Worm (Caenorhabditis elegans) whole organism, L1 larva: ENCODE data around the gene mut-7.
A peak's percentile ranks its signal among the peaks of the same experiment; 100 is the strongest.

Source experiments
- C04F5.9 ChIP-seq: sonication (generic microtip); optimal IDR thresholded peaks from 2 replicates; lab custom pipeline; 2016; ENCODE audit warnings: missing genetic modification characterization, missing compliant biosample characterization
- C34B4.2 ChIP-seq: sonication (generic microtip); optimal IDR thresholded peaks from 2 replicates; lab custom pipeline; 2017; ENCODE audit warnings: mild to moderate bottlenecking, missing genetic modification characterization, missing compliant biosample characterization
- F16B12.6 ChIP-seq: fragments of 150-350 bp; optimal IDR thresholded peaks from 2 replicates; lab custom pipeline; 2014; ENCODE audit warnings: missing biosample characterization, missing genetic modification characterization
- Y116A8C.19 ChIP-seq: sonication (generic microtip); optimal IDR thresholded peaks from 2 replicates; lab custom pipeline; 2016; ENCODE audit warnings: missing compliant biosample characterization, missing genetic modification characterization, borderline replicate concordance
- aha-1 ChIP-seq: fragments of 150-350 bp; optimal IDR thresholded peaks from 2 replicates; lab custom pipeline; 2014; ENCODE audit warnings: missing biosample characterization, missing genetic modification characterization
- alr-1 ChIP-seq: fragments of 200-800 bp; sonication (Bioruptor generic); optimal IDR thresholded peaks from 2 replicates; lab custom pipeline; 2018; ENCODE audit warnings: borderline replicate concordance, mild to moderate bottlenecking, missing genetic modification characterization, missing compliant biosample characterization
- aly-2 ChIP-seq: fragments of 150-350 bp; optimal IDR thresholded peaks from 2 replicates; lab custom pipeline; 2014; ENCODE audit warnings: missing biosample characterization, missing genetic modification characterization
- ama-1 ChIP-seq: fragments of 150-350 bp; optimal IDR thresholded peaks from 2 replicates; lab custom pipeline; 2014
- blmp-1 ChIP-seq: fragments of 150-350 bp; optimal IDR thresholded peaks from 2 replicates; lab custom pipeline; 2014; ENCODE audit warnings: missing biosample characterization, missing genetic modification characterization
- ceh-90 ChIP-seq: sonication (generic microtip); optimal IDR thresholded peaks from 2 replicates; lab custom pipeline; 2016; ENCODE audit warnings: missing genetic modification characterization, missing compliant biosample characterization
- ces-1 ChIP-seq: fragments of 150-350 bp; optimal IDR thresholded peaks from 2 replicates; lab custom pipeline; 2014; ENCODE audit warnings: missing biosample characterization, missing genetic modification reagents, missing genetic modification characterization
- dpl-1 ChIP-seq, 3 experiments: fragments of 150-350 bp in 2 of 3; sonication (generic microtip) in 1 of 3; optimal IDR thresholded peaks; 2 replicates each; lab custom pipeline; 2014 to 2017; ENCODE audit warnings: missing biosample characterization in 3 of 3, missing genetic modification characterization in 3 of 3, missing genetic modification reagents in 3 of 3
- efl-3 ChIP-seq: fragments of 200-800 bp; sonication (Bioruptor generic); optimal IDR thresholded peaks from 2 replicates; lab custom pipeline; 2018; ENCODE audit warnings: mild to moderate bottlenecking, missing genetic modification characterization, missing compliant biosample characterization
- egl-13 ChIP-seq: sonication (generic microtip); optimal IDR thresholded peaks from 2 replicates; lab custom pipeline; 2016; ENCODE audit warnings: missing genotype, missing genetic modification reagents, missing genetic modification characterization, missing compliant biosample characterization
- egl-27 ChIP-seq, 2 experiments: fragments of 150-350 bp in 1 of 2; sonication (generic microtip); optimal IDR thresholded peaks; 3 replicates each; lab custom pipeline; 2017 to 2018; ENCODE audit warnings: missing biosample characterization in 2 of 2, missing genetic modification characterization in 2 of 2, missing genetic modification reagents in 2 of 2
- ets-5 ChIP-seq: fragments of 200-800 bp; sonication (Bioruptor generic); IDR thresholded peaks from 2 replicates; pipeline ENCODE4 v1.3.6; 2022; ENCODE audit warnings: missing genetic modification characterization, missing compliant biosample characterization
- fkh-10 ChIP-seq: sonication (generic microtip); optimal IDR thresholded peaks from 2 replicates; lab custom pipeline; 2017; ENCODE audit warnings: missing biosample characterization, missing genetic modification reagents, missing genetic modification characterization
- fkh-4 ChIP-seq: sonication (generic microtip); optimal IDR thresholded peaks from 2 replicates; lab custom pipeline; 2016; ENCODE audit warnings: missing compliant biosample characterization, missing genetic modification characterization, borderline replicate concordance
- fkh-8 ChIP-seq: sonication (generic microtip); optimal IDR thresholded peaks from 2 replicates; lab custom pipeline; 2016; ENCODE audit warnings: mild to moderate bottlenecking, missing genetic modification characterization, missing compliant biosample characterization
- grh-1 ChIP-seq: fragments of 200-800 bp; sonication (Bioruptor generic); IDR thresholded peaks from 2 replicates; pipeline ENCODE4 v1.3.6; 2022; ENCODE audit warnings: missing genetic modification reagents, missing genetic modification characterization, missing compliant biosample characterization
- hpl-2 ChIP-seq: fragments of 150-350 bp; optimal IDR thresholded peaks from 2 replicates; lab custom pipeline; 2014; ENCODE audit warnings: missing biosample characterization, missing genetic modification reagents, missing genetic modification characterization
- irx-1 ChIP-seq: sonication (generic microtip); optimal IDR thresholded peaks from 2 replicates; lab custom pipeline; 2016; ENCODE audit warnings: missing genetic modification characterization, missing compliant biosample characterization
- jun-1 ChIP-seq: fragments of 150-350 bp; optimal IDR thresholded peaks from 2 replicates; lab custom pipeline; 2014; ENCODE audit warnings: missing biosample characterization, missing genetic modification reagents, missing genetic modification characterization
- lin-13 ChIP-seq: fragments of 150-350 bp; optimal IDR thresholded peaks from 2 replicates; lab custom pipeline; 2014; ENCODE audit warnings: missing biosample characterization, missing genetic modification reagents, missing genetic modification characterization
- lin-14 ChIP-seq: fragments of 200-800 bp; sonication (Bioruptor generic); optimal IDR thresholded peaks from 2 replicates; lab custom pipeline; 2018; ENCODE audit warnings: mild to moderate bottlenecking, missing genetic modification characterization, moderate library complexity, missing compliant biosample characterization
- lin-35 ChIP-seq, 2 experiments: fragments of 150-350 bp; optimal IDR thresholded peaks; 2 replicates each; lab custom pipeline; 2014; ENCODE audit warnings: missing biosample characterization in 2 of 2, missing genetic modification characterization in 2 of 2, missing genetic modification reagents in 2 of 2
- lin-39 ChIP-seq: fragments of 150-350 bp; optimal IDR thresholded peaks from 2 replicates; lab custom pipeline; 2014; ENCODE audit warnings: missing biosample characterization, missing genetic modification reagents, missing genetic modification characterization
- lir-3 ChIP-seq: sonication (generic microtip); optimal IDR thresholded peaks from 2 replicates; lab custom pipeline; 2016; ENCODE audit warnings: mild to moderate bottlenecking, missing genetic modification characterization, moderate library complexity, missing compliant biosample characterization; ENCODE audit not compliant: poor library complexity
- mdl-1 ChIP-seq, 2 experiments: fragments of 150-350 bp; optimal IDR thresholded peaks; 2 replicates each; lab custom pipeline; 2014 to 2017; ENCODE audit warnings: missing biosample characterization in 2 of 2, missing genetic modification characterization in 2 of 2, inconsistent platforms in 1 of 2
- mef-2 ChIP-seq: fragments of 150-350 bp; optimal IDR thresholded peaks from 2 replicates; lab custom pipeline; 2014; ENCODE audit warnings: missing biosample characterization, missing genetic modification characterization
- mep-1 ChIP-seq: fragments of 150-350 bp; optimal IDR thresholded peaks from 2 replicates; lab custom pipeline; 2014; ENCODE audit warnings: missing biosample characterization, missing genetic modification characterization
- nhr-11 ChIP-seq: fragments of 150-350 bp; optimal IDR thresholded peaks from 2 replicates; lab custom pipeline; 2014; ENCODE audit warnings: missing biosample characterization, missing genetic modification characterization
- nhr-12 ChIP-seq: sonication (generic microtip); optimal IDR thresholded peaks from 2 replicates; lab custom pipeline; 2017; ENCODE audit warnings: missing biosample characterization, missing genetic modification characterization
- nhr-19 ChIP-seq: fragments of 200-800 bp; sonication (Bioruptor generic); conservative IDR thresholded peaks from 2 replicates; pipeline ENCODE4 v1.3.6; 2022; ENCODE audit warnings: missing genetic modification characterization, missing compliant biosample characterization
- nhr-20 ChIP-seq: sonication (generic microtip); optimal IDR thresholded peaks from 2 replicates; lab custom pipeline; 2016; ENCODE audit warnings: mild to moderate bottlenecking, missing genetic modification characterization, missing compliant biosample characterization
- nhr-28 ChIP-seq: fragments of 150-350 bp; optimal IDR thresholded peaks from 2 replicates; lab custom pipeline; 2014; ENCODE audit warnings: missing biosample characterization, missing genetic modification characterization
- nhr-77 ChIP-seq: fragments of 150-350 bp; optimal IDR thresholded peaks from 2 replicates; lab custom pipeline; 2014; ENCODE audit warnings: missing biosample characterization, missing genetic modification characterization
- nhr-84 ChIP-seq: sonication (generic microtip); optimal IDR thresholded peaks from 2 replicates; lab custom pipeline; 2017; ENCODE audit warnings: missing biosample characterization, missing genetic modification characterization
- nhr-90 ChIP-seq: sonication (generic microtip); optimal IDR thresholded peaks from 2 replicates; lab custom pipeline; 2016; ENCODE audit warnings: mild to moderate bottlenecking, missing genetic modification characterization, missing compliant biosample characterization; ENCODE audit not compliant: poor library complexity
- pag-3 ChIP-seq: sonication (generic microtip); optimal IDR thresholded peaks from 2 replicates; lab custom pipeline; 2017; ENCODE audit warnings: missing genetic modification characterization, mild to moderate bottlenecking, missing compliant biosample characterization, antibody characterized with exemption, borderline replicate concordance; ENCODE audit not compliant: insufficient read depth
- pax-3 ChIP-seq: fragments of 200-800 bp; sonication (Bioruptor generic); optimal IDR thresholded peaks from 2 replicates; lab custom pipeline; 2018; ENCODE audit warnings: mild to moderate bottlenecking, missing genetic modification characterization, moderate library complexity, missing compliant biosample characterization
- pqm-1 ChIP-seq: sonication (generic microtip); optimal IDR thresholded peaks from 3 replicates; lab custom pipeline; 2017; ENCODE audit warnings: missing biosample characterization, missing genetic modification characterization
- rnt-1 ChIP-seq: sonication (generic microtip); optimal IDR thresholded peaks from 2 replicates; lab custom pipeline; 2016; ENCODE audit warnings: mild to moderate bottlenecking, missing genetic modification characterization, moderate library complexity, missing compliant biosample characterization
- skn-1 ChIP-seq: fragments of 150-350 bp; optimal IDR thresholded peaks from 2 replicates; lab custom pipeline; 2014; ENCODE audit warnings: missing biosample characterization, missing genetic modification characterization
- snu-23 ChIP-seq: sonication (generic microtip); optimal IDR thresholded peaks from 2 replicates; lab custom pipeline; 2016; ENCODE audit warnings: missing genetic modification characterization, missing compliant biosample characterization
- sptf-1 ChIP-seq: fragments of 150-350 bp; optimal IDR thresholded peaks from 2 replicates; lab custom pipeline; 2014; ENCODE audit warnings: missing biosample characterization, missing genetic modification characterization
- swsn-7 ChIP-seq: sonication (generic microtip); optimal IDR thresholded peaks from 2 replicates; lab custom pipeline; 2016; ENCODE audit warnings: missing genetic modification characterization, missing compliant biosample characterization
- tbx-2 ChIP-seq: sonication (generic microtip); optimal IDR thresholded peaks from 2 replicates; lab custom pipeline; 2016; ENCODE audit warnings: missing genetic modification characterization, missing compliant biosample characterization
- unc-30 ChIP-seq: sonication (generic microtip); optimal IDR thresholded peaks from 2 replicates; lab custom pipeline; 2017; ENCODE audit warnings: missing biosample characterization, missing genetic modification characterization
- unc-86 ChIP-seq: sonication (generic microtip); optimal IDR thresholded peaks from 2 replicates; lab custom pipeline; 2016; ENCODE audit warnings: missing genetic modification characterization, missing compliant biosample characterization
- unc-98 ChIP-seq: fragments of 200-800 bp; sonication (Bioruptor generic); IDR thresholded peaks from 2 replicates; pipeline ENCODE4 v1.3.6; 2022; ENCODE audit warnings: missing genetic modification characterization, missing compliant biosample characterization
- vab-15 ChIP-seq: sonication (generic microtip); optimal IDR thresholded peaks from 2 replicates; lab custom pipeline; 2017; ENCODE audit warnings: missing genotype, mild to moderate bottlenecking, missing genetic modification characterization, missing compliant biosample characterization
- xbp-1 ChIP-seq: sonication (generic microtip); optimal IDR thresholded peaks from 2 replicates; lab custom pipeline; 2016; ENCODE audit warnings: missing genetic modification characterization, missing compliant biosample characterization
- zag-1 ChIP-seq: fragments of 150-350 bp; optimal IDR thresholded peaks from 2 replicates; lab custom pipeline; 2014; ENCODE audit warnings: missing biosample characterization, missing genetic modification characterization
- ztf-4 ChIP-seq: fragments of 150-350 bp; optimal IDR thresholded peaks from 2 replicates; lab custom pipeline; 2014; ENCODE audit warnings: missing biosample characterization, missing genetic modification characterization

mut-7 gene

DNA sequence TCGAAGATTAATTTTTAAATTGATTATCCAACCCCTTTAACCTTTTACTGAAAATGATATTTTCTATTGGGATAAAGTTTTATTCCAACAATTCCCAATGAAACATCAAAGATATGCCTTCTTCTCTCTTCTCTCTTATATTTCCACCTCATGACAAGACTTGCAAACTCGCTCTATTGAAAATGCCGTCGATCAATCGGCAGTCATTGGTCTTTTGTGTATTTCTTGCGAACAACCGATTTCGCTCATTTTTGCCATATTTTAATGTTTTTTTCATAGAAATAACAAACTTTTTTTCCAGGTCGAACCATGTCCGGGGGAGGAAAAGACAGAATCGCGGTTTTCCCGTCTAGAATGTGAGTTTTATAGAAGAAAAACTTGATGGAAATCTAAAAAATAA lies 34.4 kb downstream of the mut-7 start, which contains the start of gene vha-14 (continued):
- TF ChIP-seq mdl-1 (tag; optimal IDR thresholded peaks at IDR 0.05; lab: Kevin White, UChicago) = no peak
- TF ChIP-seq rnt-1 (tag; lab: Kevin White, UChicago) = no peak
- TF ChIP-seq lir-3 (tag; lab: Kevin White, UChicago) = peak; percentile 6
- TF ChIP-seq vab-15 (tag; lab: Kevin White, UChicago) = no peak
- TF ChIP-seq pax-3 (tag; lab: Kevin White, UChicago) = no peak
- TF ChIP-seq tbx-2 (tag; lab: Kevin White, UChicago) = no peak
- TF ChIP-seq nhr-90 (tag; lab: Kevin White, UChicago) = no peak
- no peak for TF ChIP-seq ceh-90
- no peak for TF ChIP-seq ces-1 (GFP tag; lab: Kevin White, UChicago)
- no peak for TF ChIP-seq alr-1
- peak; percentile 26 for TF ChIP-seq nhr-20
- TF ChIP-seq ets-5 (GFP tag; lab: Robert Waterston, UW) = no peak
- no peak for TF ChIP-seq C34B4.2
- no peak for TF ChIP-seq xbp-1 (tag; lab: Kevin White, UChicago)
- no peak for TF ChIP-seq Y116A8C.19 (tag; lab: Kevin White, UChicago)
- TF ChIP-seq blmp-1 (tag; lab: Kevin White, UChicago) = peak; percentile 58
- no peak for TF ChIP-seq F16B12.6
- TF ChIP-seq pag-3 (tag; lab: Kevin White, UChicago) = peak; percentile 27
- no peak for TF ChIP-seq aly-2 (tag; lab: Kevin White, UChicago)
- no peak for TF ChIP-seq swsn-7
- TF ChIP-seq unc-98 (GFP tag; lab: Robert Waterston, UW) = no peak
- TF ChIP-seq aha-1 (tag; lab: Kevin White, UChicago) = no peak
- no peak for TF ChIP-seq nhr-11 (tag; lab: Kevin White, UChicago)
- peak; percentile 39 to 77 for TF ChIP-seq lin-35 (GFP tag; optimal IDR thresholded peaks at IDR 0.05; lab: Kevin White, UChicago)
- no peak for TF ChIP-seq egl-13
- no peak for TF ChIP-seq zag-1 (tag; lab: Kevin White, UChicago)
- TF ChIP-seq nhr-12 (tag; lab: Kevin White, UChicago) = no peak
- no peak for TF ChIP-seq fkh-10 (GFP tag; lab: Kevin White, UChicago)
- no peak for TF ChIP-seq mef-2 (tag; lab: Kevin White, UChicago)
- no peak for TF ChIP-seq nhr-84 (tag; lab: Kevin White, UChicago)
- no peak for TF ChIP-seq nhr-77 (tag; lab: Kevin White, UChicago)
- TF ChIP-seq fkh-8 (tag; lab: Kevin White, UChicago) = no peak
- no peak for TF ChIP-seq fkh-4 (tag; lab: Kevin White, UChicago)
- no peak for TF ChIP-seq grh-1 (GFP tag; lab: Robert Waterston, UW)
- TF ChIP-seq lin-14 (GFP tag; lab: Kevin White, UChicago) = peak; percentile 71
- no peak for TF ChIP-seq C04F5.9 (tag; lab: Kevin White, UChicago)
- no peak for TF ChIP-seq irx-1 (tag; lab: Kevin White, UChicago)
- TF ChIP-seq sptf-1 (tag; lab: Kevin White, UChicago) = no peak
- TF ChIP-seq dpl-1 (GFP tag; optimal IDR thresholded peaks at IDR 0.05; lab: Kevin White, UChicago) = peak; percentile 1 to 69 (median 31)
- TF ChIP-seq nhr-19 (GFP tag; lab: Robert Waterston, UW) = no peak
- TF ChIP-seq mep-1 (tag; lab: Kevin White, UChicago) = peak; percentile 74
- TF ChIP-seq egl-27 (tag; optimal IDR thresholded peaks at IDR 0.05; lab: Kevin White, UChicago) = no peak
- TF ChIP-seq efl-3 (GFP tag; lab: Kevin White, UChicago) = no peak
- no peak for TF ChIP-seq ztf-4
- no peak for TF ChIP-seq nhr-28
- no peak for TF ChIP-seq unc-30 (tag; lab: Kevin White, UChicago)
- no peak for TF ChIP-seq lin-13 (GFP tag; lab: Kevin White, UChicago)
- TF ChIP-seq snu-23 (GFP tag; lab: Kevin White, UChicago) = peak; percentile 63
- no peak for TF ChIP-seq unc-86 (tag; lab: Kevin White, UChicago)
- no peak for TF ChIP-seq jun-1
- TF ChIP-seq lin-39 = no peak
- peak; percentile 32 for TF ChIP-seq skn-1 (tag; lab: Kevin White, UChicago)
- TF ChIP-seq pqm-1 (tag; lab: Kevin White, UChicago) = no peak
- no peak for TF ChIP-seq hpl-2 (GFP tag; lab: Kevin White, UChicago)
- TF ChIP-seq ama-1 (lab: Kevin White, UChicago) = no peak
